Worm (Caenorhabditis elegans) whole organism, L3 larva: ENCODE measurements around the gene unc-76.

Experiments
- R02D3.7 ChIP-seq: fragments of 150-350 bp; optimal IDR thresholded peaks from 2 replicates; lab custom pipeline; 2014; ENCODE audit warnings: missing biosample characterization, missing genetic modification characterization
- ZK546.5 ChIP-seq: sonication (generic microtip); optimal IDR thresholded peaks from 2 replicates; lab custom pipeline; 2017; ENCODE audit warnings: missing biosample characterization, missing genetic modification characterization
- aly-2 ChIP-seq: fragments of 150-350 bp; optimal IDR thresholded peaks from 2 replicates; lab custom pipeline; 2014; ENCODE audit warnings: missing biosample characterization, missing genetic modification characterization
- ama-1 ChIP-seq: fragments of 150-350 bp; optimal IDR thresholded peaks from 2 replicates; lab custom pipeline; 2018
- ceh-16 ChIP-seq: sonication (generic microtip); optimal IDR thresholded peaks from 2 replicates; lab custom pipeline; 2017; ENCODE audit warnings: missing biosample characterization, missing genetic modification characterization
- ceh-28 ChIP-seq: fragments of 150-350 bp; optimal IDR thresholded peaks from 2 replicates; lab custom pipeline; 2014; ENCODE audit warnings: missing biosample characterization, missing genetic modification reagents, missing genetic modification characterization
- ceh-82 ChIP-seq: fragments of 150-350 bp; optimal IDR thresholded peaks from 2 replicates; lab custom pipeline; 2014; ENCODE audit warnings: missing biosample characterization, missing genetic modification characterization
- ceh-9 ChIP-seq: sonication (generic microtip); optimal IDR thresholded peaks from 2 replicates; lab custom pipeline; 2018; ENCODE audit warnings: missing biosample characterization, missing genetic modification characterization
- daf-12 ChIP-seq: fragments of 150-350 bp; optimal IDR thresholded peaks from 2 replicates; lab custom pipeline; 2014; ENCODE audit warnings: missing biosample characterization, missing genetic modification reagents, missing genetic modification characterization
- egl-27 ChIP-seq: sonication (generic microtip); optimal IDR thresholded peaks from 4 replicates; lab custom pipeline; 2017; ENCODE audit warnings: missing biosample characterization, missing genetic modification reagents, missing genetic modification characterization
- egl-5 ChIP-seq: fragments of 150-350 bp; optimal IDR thresholded peaks from 2 replicates; lab custom pipeline; 2017; ENCODE audit warnings: missing biosample characterization, missing genetic modification reagents, missing genetic modification characterization, inconsistent platforms
- elt-1 ChIP-seq: fragments of 150-350 bp; optimal IDR thresholded peaks from 2 replicates; lab custom pipeline; 2014; ENCODE audit warnings: missing biosample characterization, missing genetic modification characterization
- elt-2 ChIP-seq: sonication (generic microtip); optimal IDR thresholded peaks from 2 replicates; lab custom pipeline; 2016; ENCODE audit warnings: missing genetic modification reagents, mild to moderate bottlenecking, missing genetic modification characterization, missing compliant biosample characterization
- elt-3 ChIP-seq, 3 experiments: fragments of 150-350 bp in 1 of 3; sonication (generic microtip) in 2 of 3; optimal IDR thresholded peaks; 2 replicates in 2 of 3; 4 replicates in 1 of 3; lab custom pipeline; 2014 to 2017; ENCODE audit warnings: missing biosample characterization in 3 of 3, missing genetic modification characterization in 3 of 3
- eor-1 ChIP-seq, 2 experiments: fragments of 150-350 bp; optimal IDR thresholded peaks; 2 replicates each; lab custom pipeline; 2014 to 2018; ENCODE audit warnings: missing biosample characterization in 2 of 2, missing genetic modification characterization in 2 of 2
- fkh-10 ChIP-seq: sonication (generic microtip); optimal IDR thresholded peaks from 2 replicates; lab custom pipeline; 2017; ENCODE audit warnings: missing biosample characterization, missing genetic modification reagents, missing genetic modification characterization
- fkh-2 ChIP-seq: fragments of 150-350 bp; optimal IDR thresholded peaks from 2 replicates; lab custom pipeline; 2014; ENCODE audit warnings: missing biosample characterization, missing genetic modification reagents, missing genetic modification characterization
- fos-1 ChIP-seq: fragments of 150-350 bp; optimal IDR thresholded peaks from 2 replicates; lab custom pipeline; 2014; ENCODE audit warnings: missing biosample characterization, missing genetic modification characterization
- hmg-11 ChIP-seq: sonication (generic microtip); optimal IDR thresholded peaks from 2 replicates; lab custom pipeline; 2016; ENCODE audit warnings: missing genetic modification characterization, missing compliant biosample characterization
- jun-1 ChIP-seq: fragments of 150-350 bp; optimal IDR thresholded peaks from 2 replicates; lab custom pipeline; 2014; ENCODE audit warnings: missing biosample characterization, missing genetic modification reagents, missing genetic modification characterization
- lin-15B ChIP-seq: fragments of 150-350 bp; optimal IDR thresholded peaks from 2 replicates; lab custom pipeline; 2014; ENCODE audit warnings: missing biosample characterization, missing genetic modification characterization
- lin-39 ChIP-seq: fragments of 150-350 bp; optimal IDR thresholded peaks from 2 replicates; lab custom pipeline; 2018; ENCODE audit warnings: missing biosample characterization, missing genetic modification reagents, missing genetic modification characterization
- lsy-12 ChIP-seq: sonication (generic microtip); optimal IDR thresholded peaks from 2 replicates; lab custom pipeline; 2016; ENCODE audit warnings: mild to moderate bottlenecking, missing genetic modification characterization, missing compliant biosample characterization
- mdl-1 ChIP-seq: fragments of 150-350 bp; optimal IDR thresholded peaks from 2 replicates; lab custom pipeline; 2014; ENCODE audit warnings: missing biosample characterization, missing genetic modification characterization
- mml-1 ChIP-seq: fragments of 150-350 bp; sonication (generic microtip); optimal IDR thresholded peaks from 3 replicates; lab custom pipeline; 2014; ENCODE audit warnings: missing biosample characterization, missing genetic modification characterization
- nfya-1 ChIP-seq: sonication (generic microtip); optimal IDR thresholded peaks from 2 replicates; lab custom pipeline; 2017; ENCODE audit warnings: missing genetic modification characterization, mild to moderate bottlenecking, missing compliant biosample characterization, antibody characterized with exemption, moderate library complexity; ENCODE audit not compliant: insufficient read depth
- nhr-11 ChIP-seq: fragments of 150-350 bp; optimal IDR thresholded peaks from 2 replicates; lab custom pipeline; 2014; ENCODE audit warnings: missing biosample characterization, missing genetic modification characterization
- nhr-12 ChIP-seq: fragments of 150-350 bp; optimal IDR thresholded peaks from 2 replicates; lab custom pipeline; 2014; ENCODE audit warnings: missing biosample characterization, missing genetic modification characterization
- nhr-23 ChIP-seq: fragments of 150-350 bp; optimal IDR thresholded peaks from 2 replicates; lab custom pipeline; 2014; ENCODE audit warnings: missing biosample characterization, missing genetic modification reagents, missing genetic modification characterization
- nhr-237 ChIP-seq: fragments of 150-350 bp; optimal IDR thresholded peaks from 2 replicates; lab custom pipeline; 2014; ENCODE audit warnings: missing biosample characterization, missing genetic modification characterization
- nhr-25 ChIP-seq: sonication (generic microtip); optimal IDR thresholded peaks from 2 replicates; lab custom pipeline; 2017; ENCODE audit warnings: missing biosample characterization, missing genetic modification characterization
- nhr-28 ChIP-seq: fragments of 150-350 bp; optimal IDR thresholded peaks from 2 replicates; lab custom pipeline; 2014; ENCODE audit warnings: missing biosample characterization, missing genetic modification characterization
- nhr-43 ChIP-seq: sonication (generic microtip); optimal IDR thresholded peaks from 2 replicates; lab custom pipeline; 2016; ENCODE audit warnings: mild to moderate bottlenecking, missing genetic modification characterization, missing compliant biosample characterization; ENCODE audit not compliant: poor library complexity, severe bottlenecking
- nhr-67 ChIP-seq: fragments of 150-350 bp; optimal IDR thresholded peaks from 2 replicates; lab custom pipeline; 2014; ENCODE audit warnings: missing biosample characterization, missing genetic modification characterization
- nhr-76 ChIP-seq: fragments of 150-350 bp; sonication (generic microtip); optimal IDR thresholded peaks from 5 replicates; lab custom pipeline; 2014; ENCODE audit warnings: missing biosample characterization, missing genetic modification characterization
- nhr-77 ChIP-seq: fragments of 150-350 bp; optimal IDR thresholded peaks from 2 replicates; lab custom pipeline; 2014; ENCODE audit warnings: missing biosample characterization, missing genetic modification characterization
- pha-4 ChIP-seq: fragments of 150-350 bp; optimal IDR thresholded peaks from 2 replicates; lab custom pipeline; 2014; ENCODE audit warnings: missing biosample characterization, missing genetic modification reagents, missing genetic modification characterization
- pqm-1 ChIP-seq: fragments of 150-350 bp; optimal IDR thresholded peaks from 2 replicates; lab custom pipeline; 2017; ENCODE audit warnings: missing biosample characterization, missing genetic modification characterization, inconsistent platforms
- sea-2 ChIP-seq: fragments of 150-350 bp; sonication (generic microtip); optimal IDR thresholded peaks from 4 replicates; lab custom pipeline; 2014; ENCODE audit warnings: missing biosample characterization, missing genetic modification reagents, missing genetic modification characterization
- skn-1 ChIP-seq: fragments of 150-350 bp; optimal IDR thresholded peaks from 2 replicates; lab custom pipeline; 2014; ENCODE audit warnings: missing biosample characterization, missing genetic modification characterization
- snpc-4 ChIP-seq: fragments of 150-350 bp; optimal IDR thresholded peaks from 2 replicates; lab custom pipeline; 2014; ENCODE audit warnings: missing biosample characterization, missing genetic modification characterization
- tbx-2 ChIP-seq: sonication (generic microtip); optimal IDR thresholded peaks from 2 replicates; lab custom pipeline; 2016; ENCODE audit warnings: mild to moderate bottlenecking, missing genetic modification characterization, missing compliant biosample characterization
- unc-39 ChIP-seq: sonication (generic microtip); optimal IDR thresholded peaks from 4 replicates; lab custom pipeline; 2017; ENCODE audit warnings: missing biosample characterization, missing genetic modification characterization
- unc-62 ChIP-seq: fragments of 150-350 bp; sonication (generic microtip); optimal IDR thresholded peaks from 4 replicates; lab custom pipeline; 2014; ENCODE audit warnings: missing biosample characterization, missing genetic modification reagents, missing genetic modification characterization
- zag-1 ChIP-seq: fragments of 150-350 bp; optimal IDR thresholded peaks from 2 replicates; lab custom pipeline; 2014; ENCODE audit warnings: missing biosample characterization, missing genetic modification characterization
- ztf-11 ChIP-seq: fragments of 150-350 bp; optimal IDR thresholded peaks from 2 replicates; lab custom pipeline; 2014; ENCODE audit warnings: missing biosample characterization, missing genetic modification characterization
- ztf-4 ChIP-seq: fragments of 150-350 bp; optimal IDR thresholded peaks from 2 replicates; lab custom pipeline; 2014; ENCODE audit warnings: missing biosample characterization, missing genetic modification characterization

unc-76 gene

ce11 chrV:15071015-15071810 lies at the start of gene unc-76:
TSS of gene unc-76 (plus strand) at chrV:15071760.
- TF ChIP-seq sea-2 (GFP tag; lab: Kevin White, UChicago) = peak; percentile 2
- TF ChIP-seq egl-5 (tag; lab: Kevin White, UChicago) = peak; percentile 62
- peak; percentile 73 for TF ChIP-seq zag-1 (tag; lab: Kevin White, UChicago)
- TF ChIP-seq ztf-4 = no peak
- TF ChIP-seq pqm-1 (tag; lab: Kevin White, UChicago) = no peak
- TF ChIP-seq nhr-12 (tag; lab: Kevin White, UChicago) = no peak
- TF ChIP-seq nhr-23 = peak; percentile 5
- TF ChIP-seq R02D3.7 (tag; lab: Kevin White, UChicago) = peak; percentile 58
- TF ChIP-seq ama-1 = peak; percentile 8
- no peak for TF ChIP-seq fkh-2
- no peak for TF ChIP-seq daf-12
- no peak for TF ChIP-seq ZK546.5
- TF ChIP-seq nhr-67 (tag; lab: Kevin White, UChicago) = no peak
- TF ChIP-seq nfya-1 (tag; lab: Kevin White, UChicago) = peak; percentile 81
- TF ChIP-seq nhr-11 (tag; lab: Kevin White, UChicago) = peak; percentile 56
- TF ChIP-seq fos-1 (tag; lab: Kevin White, UChicago) = no peak
- no peak for TF ChIP-seq ceh-9 (tag; lab: Kevin White, UChicago)
- TF ChIP-seq nhr-25 (tag; lab: Kevin White, UChicago) = no peak
- TF ChIP-seq ztf-11 (tag; lab: Kevin White, UChicago) = no peak
- TF ChIP-seq nhr-77 (tag; lab: Kevin White, UChicago) = no peak
- no peak for TF ChIP-seq eor-1 (tag; optimal IDR thresholded peaks at IDR 0.05; lab: Kevin White, UChicago)
- no peak for TF ChIP-seq nhr-28
- peak; percentile 42 for TF ChIP-seq nhr-43 (tag; lab: Kevin White, UChicago)
- TF ChIP-seq mml-1 (tag; lab: Kevin White, UChicago) = no peak
- peak; percentile 61 for TF ChIP-seq snpc-4 (tag; lab: Kevin White, UChicago)
- TF ChIP-seq ceh-28 (tag; lab: Kevin White, UChicago) = peak; percentile 59
- TF ChIP-seq ceh-16 = no peak
- no peak for TF ChIP-seq ceh-82 (tag; lab: Kevin White, UChicago)
- TF ChIP-seq skn-1 (tag; lab: Kevin White, UChicago) = no peak
- TF ChIP-seq unc-39 (tag; lab: Kevin White, UChicago) = no peak
- peak; percentile 74 for TF ChIP-seq tbx-2 (tag; lab: Kevin White, UChicago)
- TF ChIP-seq egl-27 (tag; lab: Kevin White, UChicago) = peak; percentile 68
- peak; percentile 54 for TF ChIP-seq lsy-12 (tag; lab: Kevin White, UChicago)
- no peak for TF ChIP-seq nhr-237 (tag; lab: Kevin White, UChicago)
- no peak for TF ChIP-seq aly-2 (tag; lab: Kevin White, UChicago)
- peak; percentile 81 for TF ChIP-seq unc-62 (GFP tag; lab: Kevin White, UChicago)
- no peak for TF ChIP-seq nhr-76 (tag; lab: Kevin White, UChicago)
- no peak for TF ChIP-seq elt-3 (tag; optimal IDR thresholded peaks at IDR 0.05; lab: Kevin White, UChicago)
- no peak for TF ChIP-seq elt-1 (tag; lab: Kevin White, UChicago)
- TF ChIP-seq fkh-10 (GFP tag; lab: Kevin White, UChicago) = peak; percentile 54
- peak; percentile 89 for TF ChIP-seq pha-4 (tag; lab: Kevin White, UChicago)
- TF ChIP-seq mdl-1 = no peak
- TF ChIP-seq hmg-11 = peak; percentile 89
- TF ChIP-seq lin-39 = peak; percentile 96
- peak; percentile 62 for TF ChIP-seq lin-15B (tag; lab: Kevin White, UChicago)
- no peak for TF ChIP-seq jun-1 (tag; lab: Kevin White, UChicago)
- peak; percentile 0 for TF ChIP-seq elt-2 (tag; lab: Kevin White, UChicago)
- TF ChIP-seq, all 47 proteins: peak for 21
